Worm (Caenorhabditis elegans) whole organism, L2 larva: ENCODE results near the gene nhr-261.

Source experiments
- C34F6.9 ChIP-seq: fragments of 150-350 bp; optimal IDR thresholded peaks from 2 replicates; lab custom pipeline; 2014; ENCODE audit warnings: missing biosample characterization, missing genetic modification characterization
- F13H6.1 ChIP-seq: sonication (generic microtip); optimal IDR thresholded peaks from 2 replicates; lab custom pipeline; 2016; ENCODE audit warnings: missing genetic modification characterization, missing compliant biosample characterization
- ZK546.5 ChIP-seq: sonication (generic microtip); optimal IDR thresholded peaks from 2 replicates; lab custom pipeline; 2017; ENCODE audit warnings: missing biosample characterization, missing genetic modification characterization
- alr-1 ChIP-seq: fragments of 150-350 bp; optimal IDR thresholded peaks from 2 replicates; lab custom pipeline; 2014; ENCODE audit warnings: missing biosample characterization, missing genetic modification characterization
- aly-2 ChIP-seq: fragments of 150-350 bp; optimal IDR thresholded peaks from 2 replicates; lab custom pipeline; 2014; ENCODE audit warnings: missing biosample characterization, missing genetic modification characterization
- ama-1 ChIP-seq: fragments of 150-350 bp; optimal IDR thresholded peaks from 2 replicates; lab custom pipeline; 2018; ENCODE audit warnings: inconsistent platforms
- blmp-1 ChIP-seq: sonication (generic microtip); optimal IDR thresholded peaks from 2 replicates; lab custom pipeline; 2017; ENCODE audit warnings: missing genetic modification characterization, mild to moderate bottlenecking, missing compliant biosample characterization, antibody characterized with exemption, moderate library complexity; ENCODE audit not compliant: insufficient read depth
- ceh-16 ChIP-seq: fragments of 150-350 bp; optimal IDR thresholded peaks from 2 replicates; lab custom pipeline; 2014; ENCODE audit warnings: missing biosample characterization, missing genetic modification characterization
- ceh-82 ChIP-seq: fragments of 150-350 bp; optimal IDR thresholded peaks from 2 replicates; lab custom pipeline; 2014; ENCODE audit warnings: missing biosample characterization, missing genetic modification characterization
- crh-2 ChIP-seq: sonication (generic microtip); optimal IDR thresholded peaks from 2 replicates; lab custom pipeline; 2017; ENCODE audit warnings: missing biosample characterization, missing genetic modification characterization
- dmd-4 ChIP-seq: sonication (generic microtip); optimal IDR thresholded peaks from 2 replicates; lab custom pipeline; 2017; ENCODE audit warnings: missing biosample characterization, missing genetic modification characterization
- elt-1 ChIP-seq: fragments of 150-350 bp; optimal IDR thresholded peaks from 2 replicates; lab custom pipeline; 2014; ENCODE audit warnings: missing biosample characterization, missing genetic modification characterization
- elt-3 ChIP-seq: sonication (generic microtip); optimal IDR thresholded peaks from 2 replicates; lab custom pipeline; 2017; ENCODE audit warnings: missing biosample characterization, missing genetic modification characterization
- fos-1 ChIP-seq: fragments of 150-350 bp; optimal IDR thresholded peaks from 2 replicates; lab custom pipeline; 2014; ENCODE audit warnings: missing biosample characterization, missing genetic modification characterization
- gmeb-1 ChIP-seq: fragments of 150-350 bp; optimal IDR thresholded peaks from 2 replicates; lab custom pipeline; 2014; ENCODE audit warnings: missing biosample characterization, missing genetic modification characterization
- lin-11 ChIP-seq: fragments of 150-350 bp; sonication (generic microtip); optimal IDR thresholded peaks from 2 replicates; lab custom pipeline; 2014; ENCODE audit warnings: missing biosample characterization, missing genetic modification characterization, inconsistent platforms, mixed read lengths
- lin-13 ChIP-seq: fragments of 150-350 bp; optimal IDR thresholded peaks from 2 replicates; lab custom pipeline; 2014; ENCODE audit warnings: missing biosample characterization, missing genetic modification reagents, missing genetic modification characterization
- lin-39 ChIP-seq: fragments of 150-350 bp; optimal IDR thresholded peaks from 2 replicates; lab custom pipeline; 2014; ENCODE audit warnings: missing biosample characterization, missing genetic modification reagents, missing genetic modification characterization
- lsy-2 ChIP-seq, 2 experiments: fragments of 150-350 bp in 1 of 2; sonication (generic microtip) in 1 of 2; optimal IDR thresholded peaks; 2 replicates each; lab custom pipeline; 2014 to 2017; ENCODE audit warnings: missing biosample characterization in 2 of 2, missing genetic modification characterization in 2 of 2
- mab-5 ChIP-seq: fragments of 150-350 bp; optimal IDR thresholded peaks from 2 replicates; lab custom pipeline; 2014; ENCODE audit warnings: missing biosample characterization, missing genetic modification characterization
- mbf-1 ChIP-seq: sonication (generic microtip); optimal IDR thresholded peaks from 2 replicates; lab custom pipeline; 2017; ENCODE audit warnings: missing biosample characterization, missing genetic modification characterization
- nhr-10 ChIP-seq: sonication (generic microtip); optimal IDR thresholded peaks from 2 replicates; lab custom pipeline; 2017; ENCODE audit warnings: missing biosample characterization, missing genetic modification characterization
- nhr-11 ChIP-seq: fragments of 150-350 bp; optimal IDR thresholded peaks from 2 replicates; lab custom pipeline; 2014; ENCODE audit warnings: missing biosample characterization, missing genetic modification characterization
- nhr-129 ChIP-seq: fragments of 150-350 bp; optimal IDR thresholded peaks from 2 replicates; lab custom pipeline; 2014; ENCODE audit warnings: missing biosample characterization, missing genetic modification characterization
- nhr-21 ChIP-seq: fragments of 150-350 bp; optimal IDR thresholded peaks from 2 replicates; lab custom pipeline; 2014; ENCODE audit warnings: missing biosample characterization, missing genetic modification characterization
- nhr-237 ChIP-seq: fragments of 150-350 bp; optimal IDR thresholded peaks from 2 replicates; lab custom pipeline; 2014; ENCODE audit warnings: missing biosample characterization, missing genetic modification characterization
- nhr-6 ChIP-seq: fragments of 150-350 bp; optimal IDR thresholded peaks from 2 replicates; lab custom pipeline; 2014; ENCODE audit warnings: missing biosample characterization, missing genetic modification characterization
- nhr-77 ChIP-seq: fragments of 150-350 bp; optimal IDR thresholded peaks from 2 replicates; lab custom pipeline; 2014; ENCODE audit warnings: missing biosample characterization, missing genetic modification characterization
- peb-1 ChIP-seq: fragments of 150-350 bp; optimal IDR thresholded peaks from 2 replicates; lab custom pipeline; 2014; ENCODE audit warnings: missing biosample characterization, missing genetic modification characterization
- sem-4 ChIP-seq: fragments of 150-350 bp; optimal IDR thresholded peaks from 2 replicates; lab custom pipeline; 2014; ENCODE audit warnings: missing biosample characterization, missing genetic modification reagents, missing genetic modification characterization
- skn-1 ChIP-seq: sonication (generic microtip); optimal IDR thresholded peaks from 2 replicates; lab custom pipeline; 2017; ENCODE audit warnings: missing biosample characterization, missing genetic modification characterization
- sma-9 ChIP-seq, 2 experiments: fragments of 150-350 bp in 1 of 2; sonication (generic microtip) in 1 of 2; optimal IDR thresholded peaks; 2 replicates each; lab custom pipeline; 2014 to 2016; ENCODE audit warnings: missing genetic modification characterization in 2 of 2, mild to moderate bottlenecking in 1 of 2, missing biosample characterization in 1 of 2, missing compliant biosample characterization in 1 of 2, missing genetic modification reagents in 1 of 2, moderate library complexity in 1 of 2
- snpc-4 ChIP-seq: fragments of 150-350 bp; optimal IDR thresholded peaks from 2 replicates; lab custom pipeline; 2014; ENCODE audit warnings: missing biosample characterization, missing genetic modification characterization
- unc-39 ChIP-seq: fragments of 150-350 bp; optimal IDR thresholded peaks from 2 replicates; lab custom pipeline; 2014; ENCODE audit warnings: missing biosample characterization, missing genetic modification characterization
- unc-55 ChIP-seq: fragments of 150-350 bp; sonication (generic microtip); optimal IDR thresholded peaks from 3 replicates; lab custom pipeline; 2014; ENCODE audit warnings: missing biosample characterization, missing genetic modification reagents, missing genetic modification characterization
- zag-1 ChIP-seq: fragments of 150-350 bp; optimal IDR thresholded peaks from 2 replicates; lab custom pipeline; 2014; ENCODE audit warnings: missing biosample characterization, missing genetic modification characterization
- ztf-11 ChIP-seq: sonication (generic microtip); optimal IDR thresholded peaks from 2 replicates; lab custom pipeline; 2017; ENCODE audit warnings: missing biosample characterization, missing genetic modification characterization
- ztf-4 ChIP-seq: fragments of 150-350 bp; optimal IDR thresholded peaks from 2 replicates; lab custom pipeline; 2014; ENCODE audit warnings: missing biosample characterization, missing genetic modification characterization

Gene nhr-261

ce11 chrII:3823855-3824254 lies 40.7 kb downstream of the nhr-261 start, which contains the start of gene skr-15:
Gene skr-15 (plus strand): TSS chrII:3824155.
- TF ChIP-seq lin-11 (no peak), nhr-10 (tag; lab: Kevin White, UChicago) (no peak), nhr-21 (tag; lab: Kevin White, UChicago) (no peak), C34F6.9 (tag; lab: Kevin White, UChicago) (no peak)

DNA sequence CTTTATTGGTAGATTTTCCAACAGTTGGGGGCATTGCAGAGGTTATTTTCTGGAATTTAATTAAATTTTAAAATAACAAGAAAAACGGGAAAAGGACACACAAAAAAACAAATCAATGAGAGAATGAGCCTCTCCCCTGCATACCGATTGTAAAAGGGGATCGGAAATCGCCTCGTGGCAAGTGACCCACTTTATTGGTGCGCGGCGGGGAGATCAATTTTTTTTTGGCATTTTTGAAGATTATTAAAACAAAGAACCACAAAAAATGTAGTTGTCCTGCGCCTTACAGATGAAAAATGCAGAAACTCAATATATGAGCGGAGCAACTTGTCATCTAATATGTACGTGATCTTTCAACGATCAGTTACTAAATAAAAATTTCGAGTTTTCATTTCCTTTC lies 43.3 kb downstream of the nhr-261 start, which contains the start of gene F54D10.7:
TSS of gene F54D10.7 (minus strand) at position 49 of the 400 bp plus-strand sequence.
- TF ChIP-seq zag-1 (tag; lab: Kevin White, UChicago) = no peak
- no peak for TF ChIP-seq elt-3
- no peak for TF ChIP-seq ceh-82 (tag; lab: Kevin White, UChicago)
- no peak for TF ChIP-seq ztf-11 (tag; lab: Kevin White, UChicago)

- TF ChIP-seq lsy-2 (tag; optimal IDR thresholded peaks at IDR 0.05; lab: Kevin White, UChicago) = peak in 1 of 2 experiments; percentile 42
- TF ChIP-seq nhr-129 = peak; percentile 5
These were observed 48.2 kb downstream of the nhr-261 start, which contains the start of gene fbxa-24 for ce11 chrII:3816251-3816849. Gene fbxa-24 (plus strand): TSS chrII:3816526.

DNA sequence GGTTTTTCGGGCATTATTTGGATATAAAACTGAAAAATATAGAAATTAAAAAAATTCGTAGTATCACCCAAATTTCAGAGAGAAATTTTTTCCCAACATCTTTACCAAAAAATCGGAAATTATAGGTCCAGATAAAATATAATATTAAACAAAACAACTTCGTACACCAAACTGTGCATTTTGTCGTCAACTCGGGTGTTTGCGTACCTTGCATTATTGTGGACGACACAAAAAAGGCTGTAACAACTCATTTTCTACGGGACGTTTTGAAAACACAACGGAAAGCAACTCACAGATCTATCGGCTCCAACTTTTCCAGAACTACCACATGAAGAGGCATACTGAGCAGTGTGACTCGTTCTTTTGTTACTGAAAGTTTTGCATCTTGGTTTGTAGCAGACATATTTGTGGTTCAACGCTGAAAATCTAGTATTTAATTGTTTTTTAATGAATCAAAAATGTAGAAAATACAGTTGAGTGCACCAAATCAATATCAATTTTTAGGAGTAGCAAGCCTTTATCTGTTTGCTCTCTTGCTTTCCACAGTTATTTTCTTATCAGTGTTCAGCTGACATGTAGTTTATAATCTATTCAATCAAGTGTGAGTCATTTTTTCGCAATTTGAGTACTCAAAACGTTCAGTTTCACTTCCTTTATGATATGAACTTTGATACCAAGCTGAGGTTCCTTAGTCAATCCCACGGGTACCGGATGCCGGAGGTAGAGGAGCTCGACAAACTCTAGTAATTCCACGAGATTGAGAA lies 48.9 kb downstream of the nhr-261 start:
- TF ChIP-seq nhr-21 (tag; lab: Kevin White, UChicago) = no peak
- TF ChIP-seq ZK546.5 (tag; lab: Kevin White, UChicago) = no peak
- no peak for TF ChIP-seq F13H6.1
- no peak for TF ChIP-seq ztf-11 (tag; lab: Kevin White, UChicago)
- peak; percentile 93 for TF ChIP-seq fos-1
- TF ChIP-seq unc-55 (GFP tag; lab: Kevin White, UChicago) = peak; percentile 28
- no peak for TF ChIP-seq lin-13 (GFP tag; lab: Kevin White, UChicago)
- no peak for TF ChIP-seq skn-1
- no peak for TF ChIP-seq nhr-237 (tag; lab: Kevin White, UChicago)
- TF ChIP-seq C34F6.9 (tag; lab: Kevin White, UChicago) = no peak
- TF ChIP-seq unc-39 (tag; lab: Kevin White, UChicago) = no peak
- no peak for TF ChIP-seq dmd-4 (tag; lab: Kevin White, UChicago)
- no peak for TF ChIP-seq ama-1 (lab: Kevin White, UChicago)
- no peak for TF ChIP-seq nhr-6 (tag; lab: Kevin White, UChicago)
- no peak for TF ChIP-seq crh-2 (tag; lab: Kevin White, UChicago)
- peak; percentile 9 for TF ChIP-seq gmeb-1 (tag; lab: Kevin White, UChicago)
- no peak for TF ChIP-seq mbf-1 (tag; lab: Kevin White, UChicago)
- no peak for TF ChIP-seq alr-1 (tag; lab: Kevin White, UChicago)
- TF ChIP-seq nhr-11 (tag; lab: Kevin White, UChicago) = no peak
- no peak for TF ChIP-seq ceh-82 (tag; lab: Kevin White, UChicago)
- TF ChIP-seq aly-2 = no peak
- TF ChIP-seq ztf-4 = no peak
- peak in 1 of 2 experiments; percentile 19 for TF ChIP-seq lsy-2 (tag; optimal IDR thresholded peaks at IDR 0.05; lab: Kevin White, UChicago)
- TF ChIP-seq nhr-77 (tag; lab: Kevin White, UChicago) = no peak
- TF ChIP-seq nhr-10 (tag; lab: Kevin White, UChicago) = no peak
- TF ChIP-seq blmp-1 = no peak
- TF ChIP-seq snpc-4 (tag; lab: Kevin White, UChicago) = no peak
- TF ChIP-seq lin-39 (tag; lab: Kevin White, UChicago) = no peak
- TF ChIP-seq ceh-16 (tag; lab: Kevin White, UChicago) = no peak
- TF ChIP-seq elt-1 = no peak
- TF ChIP-seq peb-1 = no peak
- no peak for TF ChIP-seq sem-4
- TF ChIP-seq sma-9 (GFP tag; optimal IDR thresholded peaks at IDR 0.05; lab: Kevin White, UChicago) = no peak
- no peak for TF ChIP-seq sma-9 (tag; optimal IDR thresholded peaks at IDR 0.05; lab: Kevin White, UChicago)
- no peak for TF ChIP-seq elt-3
- no peak for TF ChIP-seq mab-5 (tag; lab: Kevin White, UChicago)
